Worm (Caenorhabditis elegans): ENCODE measurements around the gene exc-13.
A peak's percentile ranks its signal among the peaks of the same experiment; 100 is the strongest.

exc-13 gene

DNA sequence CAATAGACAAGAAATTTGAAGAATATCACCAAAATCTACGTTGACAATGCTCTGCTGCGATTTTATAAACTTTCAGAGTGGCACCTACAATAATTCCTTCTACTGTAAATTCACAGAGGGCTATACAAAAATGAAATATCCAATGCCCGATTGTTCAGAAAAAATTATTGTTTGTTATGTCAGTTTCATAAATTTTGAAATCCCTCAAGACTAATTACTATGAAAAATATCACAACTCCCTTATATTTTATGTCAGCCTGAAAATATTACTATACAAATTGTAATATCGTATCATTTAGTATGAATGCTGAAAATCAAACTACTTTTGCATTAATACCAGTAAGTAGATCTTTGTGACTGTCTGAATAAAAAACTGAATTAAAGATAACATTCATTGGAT, 35.5 kb downstream of the exc-13 start, which contains the start of gene srx-60:
srx-60 (plus strand) TSS at position 301 of the 400 bp plus-strand sequence.
- TF ChIP-seq zfp-2 (tag; optimal IDR thresholded peaks at IDR 0.05) (no peak), F26F4.8 (GFP tag; conservative IDR thresholded peaks at IDR 0.05) (no peak), F49E8.2 (tag; optimal IDR thresholded peaks at IDR 0.05; ENCODE audit: borderline replicate concordance) (no peak), nhr-102 (tag; optimal IDR thresholded peaks at IDR 0.05) (no peak), ceh-20 (GFP tag; IDR thresholded peaks at IDR 0.05) (no peak), sdz-12 (GFP tag; optimal IDR thresholded peaks at IDR 0.05) (no peak)

DNA sequence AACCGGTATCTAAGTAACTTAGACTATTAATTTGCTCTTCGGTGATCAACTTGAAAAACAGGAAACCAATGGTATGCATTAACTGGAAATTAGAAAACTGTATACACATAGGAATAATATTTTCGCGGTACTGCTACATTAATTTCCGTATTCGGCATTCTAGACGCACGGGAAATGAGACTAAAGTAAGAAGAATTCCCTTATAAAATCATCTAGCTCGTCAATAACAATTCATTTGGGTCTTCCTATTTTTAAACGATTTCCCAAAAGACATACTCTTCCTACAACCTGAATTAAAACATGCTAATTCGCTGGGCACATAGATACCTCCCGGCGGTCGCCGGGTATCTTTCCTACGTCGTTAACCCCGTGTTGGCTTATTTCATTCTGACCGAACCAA, 37.3 kb downstream of the exc-13 start, which contains the start of gene srj-13:
srj-13 (plus strand) TSS at position 301 of the 400 bp plus-strand sequence.
- TF ChIP-seq aha-1 (tag) (peak; percentile 32), lim-7 (GFP tag; IDR thresholded peaks at IDR 0.05) (no peak)

DNA sequence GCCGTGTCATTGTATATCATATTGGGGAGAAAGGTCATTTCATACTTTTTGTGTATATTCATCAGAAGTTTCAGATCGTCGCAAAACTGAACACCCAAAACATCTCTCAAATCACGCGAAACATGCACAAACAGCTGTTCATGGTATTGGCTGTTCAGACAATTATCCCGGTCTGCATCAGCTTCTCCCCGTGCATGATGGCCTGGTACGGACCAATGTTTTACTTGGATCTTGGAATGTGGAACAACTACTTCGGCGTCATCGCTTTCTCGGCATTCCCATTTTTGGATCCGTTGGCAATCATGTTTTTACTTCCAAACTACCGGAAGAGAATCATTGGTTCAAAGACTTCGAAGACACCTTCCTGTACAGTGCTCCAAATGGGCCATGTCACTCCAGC, 38.5 kb downstream of the exc-13 start:
- TF ChIP-seq unc-62 (GFP tag; optimal IDR thresholded peaks at IDR 0.05 in 1 of 2) (peak in 1 of 2 experiments; percentile 92), unc-62 (tag; optimal IDR thresholded peaks at IDR 0.05) (no peak), R02D3.7 (tag; optimal IDR thresholded peaks at IDR 0.05) (no peak)

DNA sequence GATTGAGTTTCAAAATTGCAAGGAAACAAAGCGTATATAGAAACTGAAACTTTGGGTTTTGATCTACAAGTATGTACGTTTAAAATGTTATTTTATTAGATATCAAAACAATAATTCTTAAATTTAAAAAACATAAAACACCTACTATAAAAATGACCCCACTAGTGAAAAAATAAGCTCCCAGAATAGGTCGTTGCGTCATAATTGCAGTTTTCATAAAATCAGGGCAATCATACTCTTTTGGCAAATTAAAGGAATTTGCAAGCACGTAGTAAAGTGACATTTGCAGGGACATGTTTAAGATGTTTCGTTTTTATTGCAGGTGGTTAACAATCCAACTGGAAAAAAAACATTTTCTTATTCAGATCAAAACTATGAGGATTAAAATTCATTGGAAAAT, 43.5 kb downstream of the exc-13 start, which contains the start of gene srt-6:
srt-6 (minus strand) TSS at position 295 of the 400 bp plus-strand sequence.
- no peak for TF ChIP-seq attf-4 (tag; optimal IDR thresholded peaks at IDR 0.05)
- no peak for TF ChIP-seq T26A8.4 (GFP tag; IDR thresholded peaks at IDR 0.05)
- no peak for TF ChIP-seq ceh-82 (tag; optimal IDR thresholded peaks at IDR 0.05)
- TF ChIP-seq nhr-237 (tag; optimal IDR thresholded peaks at IDR 0.05): no peak
- TF ChIP-seq nhr-10 (tag; optimal IDR thresholded peaks at IDR 0.05): no peak
- no peak for TF ChIP-seq nhr-102 (tag; optimal IDR thresholded peaks at IDR 0.05)
- TF ChIP-seq fos-1 (tag; optimal IDR thresholded peaks at IDR 0.05): no peak
- no peak for TF ChIP-seq lin-13 (GFP tag; optimal IDR thresholded peaks at IDR 0.05)
- TF ChIP-seq skn-1 (tag; optimal IDR thresholded peaks at IDR 0.05): no peak
- TF ChIP-seq vab-7 (GFP tag; IDR thresholded peaks at IDR 0.05): no peak
- no peak for TF ChIP-seq aha-1 (tag)
- TF ChIP-seq lir-3 (tag; optimal IDR thresholded peaks at IDR 0.05): no peak
- no peak for TF ChIP-seq cey-2 (tag; optimal IDR thresholded peaks at IDR 0.05; ENCODE audit: borderline replicate concordance, insufficient read depth)
- TF ChIP-seq F49E8.2 (tag; optimal IDR thresholded peaks at IDR 0.05; ENCODE audit: borderline replicate concordance): no peak
- TF ChIP-seq egl-43 (GFP tag; IDR thresholded peaks at IDR 0.05): no peak

DNA sequence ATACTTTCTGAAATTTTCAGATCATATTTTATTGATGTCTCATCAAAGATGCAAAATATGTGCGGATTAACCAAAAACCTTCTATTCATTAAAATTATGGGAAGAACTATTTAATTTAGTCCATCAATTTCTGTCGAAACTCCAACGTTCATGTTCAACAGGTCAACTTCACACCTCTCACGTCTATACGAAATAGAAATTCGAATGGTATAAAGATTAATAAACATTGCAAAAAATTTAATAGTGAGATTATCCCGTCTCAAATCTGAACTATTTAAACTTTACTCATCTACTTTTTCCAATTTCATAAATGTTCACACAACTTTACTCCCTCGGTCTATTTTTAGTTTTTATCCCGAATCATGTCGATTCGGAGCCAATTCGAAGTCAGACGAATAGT, 44.5 kb downstream of the exc-13 start, which contains the start of gene R13D7.2:
R13D7.2 (plus strand) TSS at position 301 of the 400 bp plus-strand sequence.
- TF ChIP-seq unc-130 (GFP tag; optimal IDR thresholded peaks at IDR 0.05) (no peak), lin-29 (GFP tag; IDR thresholded peaks at IDR 0.05) (no peak)

DNA sequence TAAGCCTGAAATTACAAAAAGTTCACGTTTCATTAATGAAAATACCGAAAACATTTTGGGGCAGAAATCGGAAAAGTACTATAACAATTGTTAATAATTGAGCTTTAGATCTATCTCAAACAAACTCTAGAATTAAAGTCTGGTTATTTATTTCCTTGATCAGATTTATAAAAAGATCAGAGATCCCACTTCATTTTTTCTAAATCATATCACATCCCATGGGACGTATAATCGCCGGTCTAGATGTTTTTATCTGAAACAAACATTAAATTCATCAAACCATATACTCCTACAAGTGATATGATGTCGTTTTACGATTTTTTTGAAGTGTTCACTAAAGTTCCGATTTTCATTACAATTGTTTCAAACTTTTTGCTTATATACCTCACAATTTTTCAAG, 46.6 kb downstream of the exc-13 start, which contains the start of gene str-41:
str-41 (plus strand) TSS at position 301 of the 400 bp plus-strand sequence.
- TF ChIP-seq ztf-7 (tag; optimal IDR thresholded peaks at IDR 0.05): no peak
- TF ChIP-seq nhr-6 (tag; optimal IDR thresholded peaks at IDR 0.05): no peak
- TF ChIP-seq sdz-12 (GFP tag; optimal IDR thresholded peaks at IDR 0.05): no peak
- TF ChIP-seq ceh-32 (tag; optimal IDR thresholded peaks at IDR 0.05; ENCODE audit: poor library complexity): no peak
- no peak for TF ChIP-seq hmg-1.1 (GFP tag; IDR thresholded peaks at IDR 0.05)
- TF ChIP-seq egl-27 (tag; optimal IDR thresholded peaks at IDR 0.05): no peak
- TF ChIP-seq hif-1 (tag; optimal IDR thresholded peaks at IDR 0.05): no peak
- TF ChIP-seq arid-1 (GFP tag; conservative IDR thresholded peaks at IDR 0.05): no peak
- TF ChIP-seq T26A8.4 (GFP tag; IDR thresholded peaks at IDR 0.05): no peak
- TF ChIP-seq spr-3 (GFP tag; optimal IDR thresholded peaks at IDR 0.05): no peak
